Fruit fly (Drosophila melanogaster): ENCODE measurements around the gene YL-1.

Gene YL-1

dm6 chr2L:10987370-10987853 is 17.2 kb downstream of the YL-1 start, which contains the start of the genes piwi and CG12253 (continued):
- no peak for TF ChIP-seq CG14667 (GFP tag; IDR thresholded peaks at IDR 0.05)
- no peak for TF ChIP-seq CG5953 (GFP tag; IDR thresholded peaks at IDR 0.05)
- peak; percentile 20 for TF ChIP-seq Fer1 (GFP tag; optimal IDR thresholded peaks at IDR 0.05)
- peak; percentile 57 for TF ChIP-seq CG2116 (GFP tag; optimal IDR thresholded peaks at IDR 0.05)
- TF ChIP-seq Aef1 (GFP tag; IDR thresholded peaks at IDR 0.05): no peak
- peak; percentile 24 for TF ChIP-seq Ets65A (GFP tag)
- peak; percentile 7 for TF ChIP-seq CG4707 (GFP tag; optimal IDR thresholded peaks at IDR 0.05)
- no peak for TF ChIP-seq CG16813 (GFP tag; IDR thresholded peaks at IDR 0.05; ENCODE audit: partially characterized antibody)
- peak; percentile 89 for TF ChIP-seq CG8924 (tag; optimal IDR thresholded peaks at IDR 0.05)
- TF ChIP-seq br (optimal IDR thresholded peaks at IDR 0.05): no peak
- peak; percentile 26 for TF ChIP-seq CG15073 (GFP tag; optimal IDR thresholded peaks at IDR 0.05)
- TF ChIP-seq pho (GFP tag; optimal IDR thresholded peaks at IDR 0.05): peak; percentile 64
- no peak for TF ChIP-seq unc-4 (GFP tag; IDR thresholded peaks at IDR 0.05; ENCODE audit: partially characterized antibody)
- TF ChIP-seq CG3838 (GFP tag; optimal IDR thresholded peaks at IDR 0.05): peak; percentile 35
- TF ChIP-seq CG2678 (tag; optimal IDR thresholded peaks at IDR 0.05): no peak
- no peak for TF ChIP-seq Meics (GFP tag; optimal IDR thresholded peaks at IDR 0.05)
- TF ChIP-seq CG1792 (GFP tag; optimal IDR thresholded peaks at IDR 0.05): no peak
- no peak for TF ChIP-seq CG11696 (GFP tag; IDR thresholded peaks at IDR 0.05)
- TF ChIP-seq CG4820 (GFP tag; optimal IDR thresholded peaks at IDR 0.05): peak; percentile 14
- TF ChIP-seq CG11504 (tag; optimal IDR thresholded peaks at IDR 0.05): no peak
- peak; percentile 54 for TF ChIP-seq CG32532 (GFP tag; IDR thresholded peaks at IDR 0.05)
- TF ChIP-seq org-1 (GFP tag; optimal IDR thresholded peaks at IDR 0.05): peak; percentile 57
- no peak for TF ChIP-seq Nf-YC (tag; optimal IDR thresholded peaks at IDR 0.05)
- no peak for TF ChIP-seq CG18619 (GFP tag; optimal IDR thresholded peaks at IDR 0.05)
- TF ChIP-seq Spps (tag; optimal IDR thresholded peaks at IDR 0.05): peak; percentile 14
- peak; percentile 90 for TF ChIP-seq dmrt11E (tag; optimal IDR thresholded peaks at IDR 0.05)
- no peak for TF ChIP-seq crol (GFP tag; IDR thresholded peaks at IDR 0.05)
- no peak for TF ChIP-seq Sry-δ (GFP tag; optimal IDR thresholded peaks at IDR 0.05)
- TF ChIP-seq CG5245 (GFP tag; optimal IDR thresholded peaks at IDR 0.05): peak; percentile 7
- TF ChIP-seq Oaz (GFP tag; IDR thresholded peaks at IDR 0.05): 0 out of 2 replicates have a peak, but pooled peaks have one; percentile 39
- TF ChIP-seq Bgb (GFP tag; IDR thresholded peaks at IDR 0.05; ENCODE audit: partially characterized antibody): no peak
- TF ChIP-seq chn (GFP tag; optimal IDR thresholded peaks at IDR 0.05): peak; percentile 22
- TF ChIP-seq CG6854 (GFP tag; optimal IDR thresholded peaks at IDR 0.05): no peak
- TF ChIP-seq slou (GFP tag; optimal IDR thresholded peaks at IDR 0.05): peak; percentile 52
- no peak for TF ChIP-seq Dip2 (GFP tag; IDR thresholded peaks at IDR 0.05)
- TF ChIP-seq CG8281 (tag; optimal IDR thresholded peaks at IDR 0.05): no peak
- TF ChIP-seq CG2129 (GFP tag; IDR thresholded peaks at IDR 0.05; ENCODE audit: partially characterized antibody): no peak
- TF ChIP-seq trem (tag; optimal IDR thresholded peaks at IDR 0.05): peak; percentile 44
- TF ChIP-seq gro (GFP tag; optimal IDR thresholded peaks at IDR 0.05): no peak
- no peak for TF ChIP-seq da (GFP tag; optimal IDR thresholded peaks at IDR 0.05)
- peak; percentile 49 for TF ChIP-seq MBD-R2 (GFP tag; IDR thresholded peaks at IDR 0.05)
- TF ChIP-seq eve (GFP tag; optimal IDR thresholded peaks at IDR 0.05): no peak
- TF ChIP-seq CG10543 (GFP tag; optimal IDR thresholded peaks at IDR 0.05): no peak
- no peak for TF ChIP-seq Mes4 (GFP tag; optimal IDR thresholded peaks at IDR 0.05)
- no peak for TF ChIP-seq ems (GFP tag; optimal IDR thresholded peaks at IDR 0.05)
- peak; percentile 66 for TF ChIP-seq CG9932 (GFP tag; IDR thresholded peaks at IDR 0.05)
- TF ChIP-seq sisA (GFP tag; IDR thresholded peaks at IDR 0.05): no peak
- TF ChIP-seq vnd (GFP tag; IDR thresholded peaks at IDR 0.05; ENCODE audit: partially characterized antibody): no peak
- no peak for TF ChIP-seq CG4730 (GFP tag; IDR thresholded peaks at IDR 0.05)
- peak; percentile 23 for TF ChIP-seq CG16863 (GFP tag; optimal IDR thresholded peaks at IDR 0.05)
- peak in 1 of 2 experiments; percentile 85 for TF ChIP-seq bsh (GFP tag; optimal IDR thresholded peaks at IDR 0.05)
- TF ChIP-seq CG6689 (GFP tag; IDR thresholded peaks at IDR 0.05): peak; percentile 43; the same call in 1 of the 2 replicates
